Worm (Caenorhabditis elegans) whole organism, young adult: Measurements from ENCODE around the gene F55A11.4.

Experiments
- B0019.2 ChIP-seq: fragments of 200-800 bp; sonication (Bioruptor generic); conservative IDR thresholded peaks from 2 replicates; pipeline ENCODE4 v1.3.6; 2022; ENCODE audit warnings: missing genetic modification reagents, missing genetic modification characterization, missing compliant biosample characterization
- B0035.1 ChIP-seq: sonication (generic microtip); optimal IDR thresholded peaks from 2 replicates; lab custom pipeline; 2016; ENCODE audit warnings: missing genetic modification characterization, mild to moderate bottlenecking, missing compliant biosample characterization, missing genotype, missing genetic modification reagents
- B0261.1 ChIP-seq: sonication (generic microtip); optimal IDR thresholded peaks from 2 replicates; lab custom pipeline; 2016; ENCODE audit warnings: mild to moderate bottlenecking, missing genetic modification characterization, moderate library complexity, missing compliant biosample characterization
- B0336.3 ChIP-seq: fragments of 200-800 bp; sonication (Bioruptor generic); IDR thresholded peaks from 2 replicates; pipeline ENCODE4 v1.3.6; 2022; ENCODE audit warnings: missing genetic modification characterization, missing compliant biosample characterization
- C17E4.6 ChIP-seq: fragments of 200-800 bp; sonication (Bioruptor generic); IDR thresholded peaks from 2 replicates; pipeline ENCODE4 v1.3.6; 2022; ENCODE audit warnings: missing genetic modification reagents, missing genetic modification characterization, missing compliant biosample characterization
- D2030.7 ChIP-seq: fragments of 200-800 bp; sonication (Bioruptor generic); IDR thresholded peaks from 2 replicates; pipeline ENCODE4 v1.3.6; 2022; ENCODE audit warnings: missing genetic modification reagents, missing genetic modification characterization, missing compliant biosample characterization
- F49E8.2 ChIP-seq: sonication (generic microtip); optimal IDR thresholded peaks from 3 replicates; lab custom pipeline; 2017; ENCODE audit warnings: missing genetic modification characterization, mild to moderate bottlenecking, missing compliant biosample characterization, antibody characterized with exemption, moderate library complexity; ENCODE audit not compliant: insufficient read depth
- F52B5.7 ChIP-seq: sonication (generic microtip); optimal IDR thresholded peaks from 2 replicates; lab custom pipeline; 2016; ENCODE audit warnings: mild to moderate bottlenecking, missing genetic modification characterization, missing compliant biosample characterization
- T07F8.4 ChIP-seq: sonication (generic microtip); optimal IDR thresholded peaks from 2 replicates; lab custom pipeline; 2016; ENCODE audit warnings: mild to moderate bottlenecking, missing genetic modification characterization, moderate library complexity, missing compliant biosample characterization
- Y53G8AR.9 ChIP-seq: fragments of 200-800 bp; sonication (Bioruptor generic); conservative IDR thresholded peaks from 2 replicates; pipeline ENCODE4 v1.3.6; 2022; ENCODE audit warnings: missing genetic modification reagents, missing genetic modification characterization, missing compliant biosample characterization
- Y79H2A.3 ChIP-seq: fragments of 200-800 bp; sonication (Bioruptor generic); conservative IDR thresholded peaks from 2 replicates; pipeline ENCODE4 v1.3.6; 2022; ENCODE audit warnings: missing genetic modification reagents, missing genetic modification characterization, missing compliant biosample characterization
- Y95B8A.8 ChIP-seq: fragments of 200-800 bp; sonication (Bioruptor generic); IDR thresholded peaks from 2 replicates; pipeline ENCODE4 v1.3.6; 2022; ENCODE audit warnings: missing genetic modification reagents, missing genetic modification characterization, missing compliant biosample characterization
- akir-1 ChIP-seq: fragments of 200-800 bp; sonication (Bioruptor generic); optimal IDR thresholded peaks from 2 replicates; lab custom pipeline; 2018; ENCODE audit warnings: mild to moderate bottlenecking, missing genetic modification characterization, moderate library complexity, missing compliant biosample characterization
- aptf-2 ChIP-seq: fragments of 200-800 bp; sonication (Bioruptor generic); conservative IDR thresholded peaks from 2 replicates; pipeline ENCODE4 v1.3.6; 2022; ENCODE audit warnings: missing genetic modification reagents, missing genetic modification characterization, missing compliant biosample characterization
- attf-3 ChIP-seq: fragments of 200-800 bp; sonication (Bioruptor generic); conservative IDR thresholded peaks from 2 replicates; pipeline ENCODE4 v1.3.6; 2022; ENCODE audit warnings: missing genetic modification reagents, missing genetic modification characterization, missing compliant biosample characterization
- bed-2 ChIP-seq: fragments of 200-800 bp; sonication (Bioruptor generic); IDR thresholded peaks from 2 replicates; pipeline ENCODE4 v1.3.6; 2022; ENCODE audit warnings: missing genetic modification reagents, missing genetic modification characterization, missing compliant biosample characterization
- ccch-3 ChIP-seq: fragments of 200-800 bp; sonication (Bioruptor generic); optimal IDR thresholded peaks from 2 replicates; lab custom pipeline; 2018; ENCODE audit warnings: mild to moderate bottlenecking, missing genetic modification characterization, missing compliant biosample characterization
- ceh-91 ChIP-seq: fragments of 200-800 bp; sonication (Bioruptor generic); IDR thresholded peaks from 2 replicates; pipeline ENCODE4 v1.3.6; 2022; ENCODE audit warnings: missing genetic modification reagents, missing genetic modification characterization, missing compliant biosample characterization
- chd-7 ChIP-seq: sonication (generic microtip); optimal IDR thresholded peaks from 2 replicates; lab custom pipeline; 2016; ENCODE audit warnings: mild to moderate bottlenecking, missing genetic modification characterization, moderate library complexity, missing compliant biosample characterization
- die-1 ChIP-seq: sonication (generic microtip); optimal IDR thresholded peaks from 2 replicates; lab custom pipeline; 2016; ENCODE audit warnings: missing genotype, mild to moderate bottlenecking, missing genetic modification characterization, missing compliant biosample characterization
- dox-1 ChIP-seq: fragments of 200-800 bp; sonication (Bioruptor generic); IDR thresholded peaks from 2 replicates; pipeline ENCODE4 v1.3.6; 2022; ENCODE audit warnings: missing genetic modification reagents, missing genetic modification characterization, missing compliant biosample characterization
- egrh-3 ChIP-seq: fragments of 200-800 bp; sonication (Bioruptor generic); IDR thresholded peaks from 2 replicates; pipeline ENCODE4 v1.3.6; 2022; ENCODE audit warnings: missing genetic modification reagents, missing genetic modification characterization, missing compliant biosample characterization
- ets-4 ChIP-seq: fragments of 200-800 bp; sonication (Bioruptor generic); optimal IDR thresholded peaks from 2 replicates; lab custom pipeline; 2018; ENCODE audit warnings: mild to moderate bottlenecking, missing genetic modification characterization, missing compliant biosample characterization
- gei-17 ChIP-seq: fragments of 200-800 bp; sonication (Bioruptor generic); optimal IDR thresholded peaks from 2 replicates; lab custom pipeline; 2018; ENCODE audit warnings: mild to moderate bottlenecking, missing genetic modification characterization, missing compliant biosample characterization
- him-1 ChIP-seq: sonication (generic microtip); optimal IDR thresholded peaks from 2 replicates; lab custom pipeline; 2016; ENCODE audit warnings: missing genotype, missing genetic modification reagents, missing genetic modification characterization, missing compliant biosample characterization
- hlh-12 ChIP-seq: sonication (generic microtip); optimal IDR thresholded peaks from 2 replicates; lab custom pipeline; 2016; ENCODE audit warnings: missing genetic modification characterization, missing compliant biosample characterization
- hmg-1.2 ChIP-seq: fragments of 200-800 bp; sonication (Bioruptor generic); IDR thresholded peaks from 2 replicates; pipeline ENCODE4 v1.3.6; 2022; ENCODE audit warnings: missing genetic modification reagents, missing genetic modification characterization, missing compliant biosample characterization
- hmg-20 ChIP-seq: fragments of 200-800 bp; sonication (Bioruptor generic); IDR thresholded peaks from 2 replicates; pipeline ENCODE4 v1.3.6; 2022; ENCODE audit warnings: missing genetic modification reagents, missing genetic modification characterization, missing compliant biosample characterization
- lin-26 ChIP-seq: fragments of 200-800 bp; sonication (Bioruptor generic); IDR thresholded peaks from 2 replicates; pipeline ENCODE4 v1.3.6; 2022; ENCODE audit warnings: missing genetic modification reagents, missing genetic modification characterization, missing compliant biosample characterization
- madf-8 ChIP-seq: fragments of 200-800 bp; sonication (Bioruptor generic); conservative IDR thresholded peaks from 2 replicates; pipeline ENCODE4 v1.3.6; 2022; ENCODE audit warnings: missing genetic modification reagents, missing genetic modification characterization, missing compliant biosample characterization
- mcd-1 ChIP-seq: fragments of 200-800 bp; sonication (Bioruptor generic); IDR thresholded peaks from 2 replicates; pipeline ENCODE4 v1.3.6; 2022; ENCODE audit warnings: missing genetic modification reagents, missing genetic modification characterization, missing compliant biosample characterization
- mes-4 ChIP-seq: sonication (generic microtip); optimal IDR thresholded peaks from 2 replicates; lab custom pipeline; 2016; ENCODE audit warnings: missing genotype, missing genetic modification characterization, missing compliant biosample characterization
- nfyb-1 ChIP-seq: fragments of 200-800 bp; sonication (Bioruptor generic); IDR thresholded peaks from 2 replicates; pipeline ENCODE4 v1.3.6; 2022; ENCODE audit warnings: missing genetic modification reagents, missing genetic modification characterization, missing compliant biosample characterization
- nhr-179 ChIP-seq: sonication (generic microtip); optimal IDR thresholded peaks from 2 replicates; lab custom pipeline; 2016; ENCODE audit warnings: mild to moderate bottlenecking, missing genetic modification characterization, missing compliant biosample characterization
- pbrm-1 ChIP-seq: fragments of 200-800 bp; sonication (Bioruptor generic); IDR thresholded peaks from 2 replicates; pipeline ENCODE4 v1.3.6; 2022; ENCODE audit warnings: missing genetic modification reagents, missing genetic modification characterization, missing compliant biosample characterization
- rec-8 ChIP-seq, 2 experiments: sonication (generic microtip); optimal IDR thresholded peaks; 2 replicates each; lab custom pipeline; 2016; ENCODE audit warnings: mild to moderate bottlenecking in 2 of 2, missing genetic modification characterization in 2 of 2, missing genetic modification reagents in 2 of 2, missing genotype in 2 of 2, missing biosample characterization in 1 of 2, missing compliant biosample characterization in 1 of 2, moderate library complexity in 1 of 2
- sea-2 ChIP-seq: fragments of 200-800 bp; sonication (Bioruptor generic); IDR thresholded peaks from 2 replicates; pipeline ENCODE4 v1.3.6; 2022; ENCODE audit warnings: missing genetic modification characterization, missing compliant biosample characterization
- snpc-1.1 ChIP-seq: sonication (generic microtip); optimal IDR thresholded peaks from 2 replicates; lab custom pipeline; 2017; ENCODE audit warnings: missing genetic modification characterization, mild to moderate bottlenecking, missing compliant biosample characterization, antibody characterized with exemption, moderate library complexity, missing genotype, missing genetic modification reagents; ENCODE audit not compliant: insufficient read depth
- sptf-2 ChIP-seq: fragments of 200-800 bp; sonication (Bioruptor generic); optimal IDR thresholded peaks from 2 replicates; lab custom pipeline; 2018; ENCODE audit warnings: mild to moderate bottlenecking, missing genetic modification characterization, missing compliant biosample characterization
- zim-3 ChIP-seq: sonication (generic microtip); optimal IDR thresholded peaks from 2 replicates; lab custom pipeline; 2017; ENCODE audit warnings: mild to moderate bottlenecking, missing genetic modification characterization, moderate library complexity, missing compliant biosample characterization
- ztf-28 ChIP-seq: fragments of 200-800 bp; sonication (Bioruptor generic); IDR thresholded peaks from 2 replicates; pipeline ENCODE4 v1.3.6; 2022; ENCODE audit warnings: missing genetic modification reagents, missing genetic modification characterization, missing compliant biosample characterization
- ztf-6 ChIP-seq: fragments of 200-800 bp; sonication (Bioruptor generic); IDR thresholded peaks from 2 replicates; pipeline ENCODE4 v1.3.6; 2022; ENCODE audit warnings: missing genetic modification reagents, missing genetic modification characterization, missing compliant biosample characterization

The F55A11.4 gene

DNA sequence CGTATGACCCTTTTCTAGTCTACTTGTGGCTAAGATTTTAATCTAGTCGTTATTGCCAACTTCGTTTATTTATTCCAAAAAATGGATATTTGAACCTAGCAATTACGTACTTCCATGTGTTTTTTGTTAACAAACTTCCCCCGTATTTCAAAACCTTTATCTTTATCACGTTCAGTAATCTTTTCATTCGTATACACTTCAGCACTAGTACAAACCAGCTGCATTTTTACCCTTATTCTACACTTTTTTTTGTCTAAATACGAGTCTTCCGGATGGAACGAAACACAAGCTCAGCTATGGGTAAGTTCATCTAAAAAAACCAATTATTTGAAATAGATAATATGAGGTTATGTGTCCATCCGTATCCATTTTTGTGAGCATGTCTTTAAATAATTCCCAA is 19.2 kb downstream of the F55A11.4 start, which contains the start of gene D2023.1 (continued):
- TF ChIP-seq ztf-6 (GFP tag; lab: Robert Waterston, UW) (no peak), B0261.1 (tag; lab: Kevin White, UChicago) (no peak)

DNA sequence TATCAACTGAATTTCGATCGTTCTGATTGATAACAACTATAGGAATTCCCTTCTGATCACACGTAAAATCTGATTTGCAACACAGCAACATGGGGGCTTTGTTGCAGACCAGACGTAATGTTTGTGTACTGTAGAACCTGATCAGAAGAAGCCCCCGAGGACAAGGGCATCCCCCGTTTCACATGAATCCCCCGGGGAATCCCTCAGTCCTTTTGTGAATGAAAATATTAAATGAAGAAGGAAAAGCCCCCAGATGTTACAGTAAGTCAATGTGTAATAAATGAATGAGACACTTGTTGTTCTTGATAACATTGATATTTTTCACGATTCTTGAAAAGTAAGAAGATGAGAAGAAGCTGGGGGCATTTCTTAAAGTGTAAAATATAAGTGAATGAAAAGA is 23.9 kb downstream of the F55A11.4 start:
- no peak for TF ChIP-seq nfyb-1
- TF ChIP-seq dox-1 (GFP tag; lab: Robert Waterston, UW), result no peak
- no peak for TF ChIP-seq ets-4 (GFP tag; lab: Kevin White, UChicago)
- TF ChIP-seq sptf-2 (GFP tag; lab: Kevin White, UChicago), result no peak
- TF ChIP-seq him-1 (tag; lab: Kevin White, UChicago), result no peak
- no peak for TF ChIP-seq D2030.7 (GFP tag; lab: Robert Waterston, UW)
- no peak for TF ChIP-seq B0019.2 (GFP tag; lab: Robert Waterston, UW)
- no peak for TF ChIP-seq akir-1 (GFP tag; lab: Kevin White, UChicago)
- TF ChIP-seq B0336.3, result no peak
- no peak for TF ChIP-seq Y53G8AR.9

DNA sequence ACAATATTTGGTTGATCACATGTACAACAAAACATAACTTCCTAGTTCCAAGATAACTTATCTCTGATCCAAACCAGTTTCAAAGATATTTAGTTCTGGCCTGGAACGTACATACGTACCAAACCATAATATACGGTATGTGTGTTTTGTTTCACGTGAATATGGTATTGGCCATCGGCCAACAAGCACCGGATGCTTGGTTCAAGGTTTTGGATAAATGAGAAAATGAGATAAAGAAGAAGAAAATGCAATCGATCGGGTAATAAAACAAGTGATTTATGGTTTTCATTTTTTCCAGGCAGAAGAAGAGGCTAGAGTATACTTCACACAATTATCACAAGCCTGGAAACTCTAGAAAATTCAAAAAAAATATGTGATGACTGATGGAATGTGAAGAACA is 25.1 kb downstream of the F55A11.4 start:
- TF ChIP-seq ztf-28 (GFP tag; lab: Robert Waterston, UW) (no peak), aptf-2 (no peak), T07F8.4 (tag; lab: Kevin White, UChicago) (no peak), mes-4 (tag; lab: Kevin White, UChicago) (no peak), him-1 (tag; lab: Kevin White, UChicago) (no peak), Y95B8A.8 (GFP tag; lab: Robert Waterston, UW) (no peak), chd-7 (tag; lab: Kevin White, UChicago) (no peak), pbrm-1 (no peak), ceh-91 (no peak), ccch-3 (GFP tag; lab: Kevin White, UChicago) (no peak), sea-2 (no peak), C17E4.6 (GFP tag; lab: Robert Waterston, UW) (no peak), F49E8.2 (no peak), madf-8 (GFP tag; lab: Robert Waterston, UW) (no peak), egrh-3 (no peak), snpc-1.1 (tag; lab: Kevin White, UChicago) (no peak), lin-26 (no peak), zim-3 (tag; lab: Kevin White, UChicago) (no peak)

DNA sequence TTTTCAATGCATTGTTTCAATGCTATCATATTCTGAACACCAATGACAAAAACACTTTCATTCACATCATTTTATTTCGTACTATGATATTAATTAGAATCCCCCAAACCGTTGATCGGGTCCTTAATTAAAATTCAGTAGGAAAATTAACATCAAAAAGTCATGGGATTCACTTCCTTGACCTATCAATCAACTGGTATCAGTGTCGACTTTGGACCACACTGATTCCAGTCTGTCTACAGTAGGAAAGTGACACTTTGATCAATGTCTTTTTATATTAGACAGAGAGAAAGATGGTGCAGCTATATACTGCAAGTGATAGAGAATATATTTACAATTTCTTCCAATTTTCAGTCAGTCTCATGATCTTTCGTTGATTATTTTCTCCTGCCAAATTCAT is 26.1 kb downstream of the F55A11.4 start:
- TF ChIP-seq akir-1 (GFP tag; lab: Kevin White, UChicago), result no peak
- TF ChIP-seq B0035.1 (tag; lab: Kevin White, UChicago), result no peak
- no peak for TF ChIP-seq gei-17 (GFP tag; lab: Kevin White, UChicago)
- no peak for TF ChIP-seq rec-8 (tag; optimal IDR thresholded peaks at IDR 0.05; lab: Kevin White, UChicago)

DNA sequence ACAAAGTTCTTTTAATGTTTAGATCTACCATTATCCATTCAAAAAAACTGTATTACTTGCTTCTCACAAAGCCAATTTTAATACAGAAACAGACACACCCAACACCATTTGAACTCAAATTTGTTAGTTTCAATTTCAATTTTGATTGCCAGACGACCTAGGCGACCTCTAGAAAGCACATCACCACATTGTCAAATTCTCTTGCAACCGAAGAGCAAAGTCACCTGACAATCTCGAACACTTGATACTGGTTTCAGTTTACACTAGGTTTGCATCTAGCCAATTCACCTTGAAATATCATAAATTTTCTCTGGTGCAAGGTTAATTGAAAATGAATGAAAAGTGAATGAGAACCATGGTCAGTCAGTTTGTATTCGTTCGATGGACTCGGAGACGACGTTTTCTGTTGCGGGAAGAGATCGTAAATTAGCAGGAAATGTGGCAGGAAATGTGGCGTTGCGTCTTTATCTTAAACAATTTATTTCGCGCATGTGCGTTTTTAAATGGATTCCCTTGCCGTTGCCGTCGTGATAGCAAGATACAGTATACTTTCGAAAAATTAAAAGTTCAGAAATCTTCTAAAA is 27.1 kb downstream of the F55A11.4 start:
- TF ChIP-seq hlh-12 (no peak), B0035.1 (tag; lab: Kevin White, UChicago) (no peak), bed-2 (no peak), mcd-1 (GFP tag; lab: Robert Waterston, UW) (no peak), die-1 (tag; lab: Kevin White, UChicago) (no peak), ceh-91 (no peak), zim-3 (tag; lab: Kevin White, UChicago) (no peak), snpc-1.1 (tag; lab: Kevin White, UChicago) (no peak), hmg-1.2 (GFP tag; lab: Robert Waterston, UW) (no peak), hmg-20 (GFP tag; lab: Robert Waterston, UW) (no peak), nhr-179 (no peak), madf-8 (GFP tag; lab: Robert Waterston, UW) (no peak), F52B5.7 (tag; lab: Kevin White, UChicago) (no peak), attf-3 (GFP tag; lab: Robert Waterston, UW) (no peak), sptf-2 (GFP tag; lab: Kevin White, UChicago) (no peak), F49E8.2 (no peak), chd-7 (tag; lab: Kevin White, UChicago) (no peak), Y79H2A.3 (GFP tag; lab: Robert Waterston, UW) (no peak)
